Worm (Caenorhabditis elegans) whole organism, young adult: ENCODE results near the gene H10D18.5.

ENCODE experiments used
- C06A6.2 ChIP-seq: fragments of 200-800 bp; sonication (Bioruptor generic); conservative IDR thresholded peaks from 2 replicates; pipeline ENCODE4 v1.3.6; 2022; ENCODE audit warnings: missing genetic modification characterization, missing compliant biosample characterization
- Y56A3A.18 ChIP-seq: fragments of 200-800 bp; sonication (Bioruptor generic); IDR thresholded peaks from 2 replicates; pipeline ENCODE4 v1.3.6; 2022; ENCODE audit warnings: missing genetic modification reagents, missing genetic modification characterization, missing compliant biosample characterization
- Y67H2A.10 ChIP-seq: fragments of 200-800 bp; sonication (Bioruptor generic); conservative IDR thresholded peaks from 2 replicates; pipeline ENCODE4 v1.3.6; 2022; ENCODE audit warnings: missing genetic modification reagents, missing genetic modification characterization, missing compliant biosample characterization
- ama-1 ChIP-seq, 3 experiments: fragments of 150-350 bp in 1 of 3; sonication (generic microtip) in 2 of 3; optimal IDR thresholded peaks; 2 replicates each; lab custom pipeline; 2014 to 2018; ENCODE audit warnings: missing biosample characterization in 2 of 3, missing genetic modification characterization in 2 of 3, missing genetic modification reagents in 2 of 3
- attf-5 ChIP-seq: fragments of 200-800 bp; sonication (Bioruptor generic); optimal IDR thresholded peaks from 2 replicates; lab custom pipeline; 2018; ENCODE audit warnings: mild to moderate bottlenecking, missing genetic modification characterization, missing compliant biosample characterization
- ccch-3 ChIP-seq: fragments of 200-800 bp; sonication (Bioruptor generic); optimal IDR thresholded peaks from 2 replicates; lab custom pipeline; 2018; ENCODE audit warnings: mild to moderate bottlenecking, missing genetic modification characterization, missing compliant biosample characterization
- lin-35 ChIP-seq, 3 experiments: fragments of 150-350 bp in 2 of 3; sonication (generic microtip) in 1 of 3; optimal IDR thresholded peaks; 2 replicates each; lab custom pipeline; 2014 to 2018; ENCODE audit warnings: missing biosample characterization in 3 of 3, missing genetic modification characterization in 3 of 3, missing genetic modification reagents in 3 of 3
- nhr-90 ChIP-seq: sonication (generic microtip); optimal IDR thresholded peaks from 2 replicates; lab custom pipeline; 2016; ENCODE audit warnings: missing genotype, mild to moderate bottlenecking, missing genetic modification characterization, missing compliant biosample characterization
- sea-2 ChIP-seq: fragments of 200-800 bp; sonication (Bioruptor generic); IDR thresholded peaks from 2 replicates; pipeline ENCODE4 v1.3.6; 2022; ENCODE audit warnings: missing genetic modification characterization, missing compliant biosample characterization
- snpc-4 ChIP-seq, 5 experiments: fragments of 150-350 bp in 1 of 5; sonication (generic microtip) in 4 of 5; optimal IDR thresholded peaks; 2 replicates each; lab custom pipeline; 2014 to 2018; ENCODE audit warnings: missing genetic modification characterization in 5 of 5, missing biosample characterization in 3 of 5, antibody characterized with exemption in 2 of 5, mild to moderate bottlenecking in 2 of 5, missing compliant biosample characterization in 2 of 5, missing genotype in 2 of 5, moderate library complexity in 2 of 5, missing genetic modification reagents in 1 of 5
- unc-62 ChIP-seq: fragments of 150-350 bp; optimal IDR thresholded peaks from 2 replicates; lab custom pipeline; 2014; ENCODE audit warnings: missing biosample characterization, missing genetic modification reagents, missing genetic modification characterization

- TF ChIP-seq Y56A3A.18 (GFP tag; lab: Robert Waterston, UW) (no peak), ama-1 (optimal IDR thresholded peaks at IDR 0.05; lab: Kevin White, UChicago) (no peak), ama-1 (GFP tag; optimal IDR thresholded peaks at IDR 0.05; lab: Kevin White, UChicago) (no peak), Y67H2A.10 (no peak), sea-2 (GFP tag; lab: Robert Waterston, UW) (no peak), nhr-90 (tag; lab: Kevin White, UChicago) (no peak), attf-5 (no peak), snpc-4 (GFP tag; optimal IDR thresholded peaks at IDR 0.05; lab: Kevin White, UChicago) (no peak), snpc-4 (tag; optimal IDR thresholded peaks at IDR 0.05; lab: Kevin White, UChicago) (no peak), C06A6.2 (GFP tag; lab: Robert Waterston, UW) (no peak), unc-62 (no peak), ccch-3 (GFP tag; lab: Kevin White, UChicago) (no peak), lin-35 (GFP tag; optimal IDR thresholded peaks at IDR 0.05; lab: Kevin White, UChicago) (no peak)
Measured at ce11 chrV:3843926-3844325, 12.4 kb upstream of the H10D18.5 start, which contains the start of gene ugt-32.
